Worm (Caenorhabditis elegans): ENCODE results near the gene mig-21.

DNA sequence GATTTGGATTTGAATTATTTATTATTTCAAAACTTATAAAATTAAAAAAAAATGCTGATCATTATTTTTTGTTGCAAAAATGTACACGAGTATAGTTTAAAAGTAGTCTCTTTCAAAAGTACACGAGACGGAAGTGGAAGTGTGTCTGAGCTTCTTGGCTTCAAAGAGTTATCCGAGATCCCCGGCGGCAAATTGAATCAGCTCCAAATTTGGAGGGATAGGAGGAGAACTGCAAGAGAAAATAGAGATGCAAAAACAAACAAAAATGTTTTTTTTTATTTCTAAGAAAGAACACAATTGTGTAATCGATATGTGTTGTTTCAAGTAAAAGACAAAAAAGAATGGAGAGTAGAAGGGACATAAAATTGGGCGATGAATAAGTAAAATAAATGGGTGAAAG is 24.4 kb upstream of the mig-21 start:
- no peak for TF ChIP-seq fos-1 (tag; optimal IDR thresholded peaks at IDR 0.05)
- no peak for TF ChIP-seq ama-1 (optimal IDR thresholded peaks at IDR 0.05)
- TF ChIP-seq elt-2 (tag; optimal IDR thresholded peaks at IDR 0.05) = no peak
- no peak for TF ChIP-seq efl-1 (optimal IDR thresholded peaks at IDR 0.05)
- TF ChIP-seq efl-1 (GFP tag; optimal IDR thresholded peaks at IDR 0.05 in 1 of 2) = no peak
- TF ChIP-seq nhr-28 (tag; optimal IDR thresholded peaks at IDR 0.05) = no peak
- no peak for TF ChIP-seq lin-13 (GFP tag; optimal IDR thresholded peaks at IDR 0.05)
- no peak for TF ChIP-seq sup-37 (GFP tag; optimal IDR thresholded peaks at IDR 0.05)
- TF ChIP-seq nhr-76 (tag; optimal IDR thresholded peaks at IDR 0.05) = no peak
- TF ChIP-seq lsy-2 (tag; optimal IDR thresholded peaks at IDR 0.05) = no peak
